Worm (Caenorhabditis elegans) whole organism, late embryonic: ENCODE results near the gene C40H1.9.
A peak's percentile ranks its signal among the peaks of the same experiment; 100 is the strongest.

Experiments used
- K09A11.1 ChIP-seq: sonication (generic microtip); optimal IDR thresholded peaks from 2 replicates; lab custom pipeline; 2017; ENCODE audit warnings: antibody characterized with exemption, mild to moderate bottlenecking, missing genetic modification characterization, missing compliant biosample characterization; ENCODE audit not compliant: insufficient read depth
- T23F11.4 ChIP-seq: fragments of 200-800 bp; sonication (Bioruptor generic); optimal IDR thresholded peaks from 2 replicates; lab custom pipeline; 2018; ENCODE audit warnings: mild to moderate bottlenecking, missing genetic modification characterization, missing compliant biosample characterization
- Y22D7AL.16 ChIP-seq: sonication (generic microtip); optimal IDR thresholded peaks from 2 replicates; lab custom pipeline; 2016; ENCODE audit warnings: missing genetic modification characterization, missing compliant biosample characterization
- ahr-1 ChIP-seq: sonication (generic microtip); optimal IDR thresholded peaks from 2 replicates; lab custom pipeline; 2016; ENCODE audit warnings: missing genetic modification characterization, missing compliant biosample characterization
- ceh-18 ChIP-seq: sonication (generic microtip); optimal IDR thresholded peaks from 2 replicates; lab custom pipeline; 2016; ENCODE audit warnings: missing genetic modification characterization, missing compliant biosample characterization
- ceh-2 ChIP-seq: sonication (generic microtip); optimal IDR thresholded peaks from 2 replicates; lab custom pipeline; 2016; ENCODE audit warnings: missing genotype, missing genetic modification characterization, missing compliant biosample characterization
- ceh-24 ChIP-seq: sonication (generic microtip); optimal IDR thresholded peaks from 2 replicates; lab custom pipeline; 2016; ENCODE audit warnings: mild to moderate bottlenecking, missing genetic modification characterization, missing compliant biosample characterization
- ceh-30 ChIP-seq: fragments of 150-350 bp; optimal IDR thresholded peaks from 2 replicates; lab custom pipeline; 2014; ENCODE audit warnings: missing biosample characterization, missing genetic modification characterization
- ceh-31 ChIP-seq: sonication (generic microtip); optimal IDR thresholded peaks from 2 replicates; lab custom pipeline; 2016; ENCODE audit warnings: missing genetic modification characterization, missing compliant biosample characterization
- ceh-48 ChIP-seq: sonication (generic microtip); optimal IDR thresholded peaks from 2 replicates; lab custom pipeline; 2016; ENCODE audit warnings: missing genetic modification characterization, inconsistent platforms, missing compliant biosample characterization
- ceh-6 ChIP-seq: fragments of 200-800 bp; sonication (Bioruptor generic); optimal IDR thresholded peaks from 2 replicates; lab custom pipeline; 2018; ENCODE audit warnings: mild to moderate bottlenecking, missing genetic modification characterization, missing compliant biosample characterization
- che-1 ChIP-seq: sonication (generic microtip); optimal IDR thresholded peaks from 2 replicates; lab custom pipeline; 2016; ENCODE audit warnings: mild to moderate bottlenecking, missing genetic modification characterization, missing compliant biosample characterization
- dve-1 ChIP-seq: sonication (generic microtip); optimal IDR thresholded peaks from 2 replicates; lab custom pipeline; 2017; ENCODE audit warnings: antibody characterized with exemption, mild to moderate bottlenecking, missing genetic modification characterization, missing compliant biosample characterization
- eyg-1 ChIP-seq: sonication (generic microtip); optimal IDR thresholded peaks from 2 replicates; lab custom pipeline; 2016; ENCODE audit warnings: missing genotype, missing genetic modification characterization, missing compliant biosample characterization
- fkh-10 ChIP-seq: fragments of 150-350 bp; optimal IDR thresholded peaks from 2 replicates; lab custom pipeline; 2014; ENCODE audit warnings: missing biosample characterization, missing genetic modification reagents, missing genetic modification characterization
- hlh-30 ChIP-seq: sonication (generic microtip); optimal IDR thresholded peaks from 2 replicates; lab custom pipeline; 2017; ENCODE audit warnings: antibody characterized with exemption, missing genetic modification characterization, missing compliant biosample characterization; ENCODE audit not compliant: insufficient read depth
- hlh-8 ChIP-seq: sonication (generic microtip); optimal IDR thresholded peaks from 2 replicates; lab custom pipeline; 2016; ENCODE audit warnings: missing genotype, missing genetic modification characterization, missing compliant biosample characterization
- lim-6 ChIP-seq: sonication (generic microtip); optimal IDR thresholded peaks from 2 replicates; lab custom pipeline; 2016; ENCODE audit warnings: missing genetic modification characterization, missing compliant biosample characterization
- lin-11 ChIP-seq: fragments of 200-800 bp; sonication (Bioruptor generic); optimal IDR thresholded peaks from 2 replicates; lab custom pipeline; 2018; ENCODE audit warnings: mild to moderate bottlenecking, missing genetic modification characterization, missing compliant biosample characterization
- madf-2 ChIP-seq: sonication (generic microtip); optimal IDR thresholded peaks from 2 replicates; lab custom pipeline; 2017; ENCODE audit warnings: missing genetic modification characterization, missing compliant biosample characterization
- mec-3 ChIP-seq: sonication (generic microtip); optimal IDR thresholded peaks from 2 replicates; lab custom pipeline; 2016; ENCODE audit warnings: borderline replicate concordance, missing genetic modification characterization, missing compliant biosample characterization
- nhr-232 ChIP-seq: sonication (generic microtip); optimal IDR thresholded peaks from 2 replicates; lab custom pipeline; 2016; ENCODE audit warnings: missing genetic modification characterization, missing compliant biosample characterization
- npax-4 ChIP-seq: sonication (generic microtip); optimal IDR thresholded peaks from 2 replicates; lab custom pipeline; 2016; ENCODE audit warnings: missing genetic modification characterization, missing compliant biosample characterization
- odd-2 ChIP-seq: sonication (generic microtip); optimal IDR thresholded peaks from 2 replicates; lab custom pipeline; 2017; ENCODE audit warnings: antibody characterized with exemption, mild to moderate bottlenecking, missing genetic modification characterization, missing compliant biosample characterization
- sox-2 ChIP-seq: fragments of 200-800 bp; sonication (Bioruptor generic); IDR thresholded peaks from 2 replicates; pipeline ENCODE4 v1.3.6; 2022; ENCODE audit warnings: missing genetic modification reagents, missing genetic modification characterization, missing compliant biosample characterization
- sox-4 ChIP-seq: sonication (generic microtip); optimal IDR thresholded peaks from 2 replicates; lab custom pipeline; 2017; ENCODE audit warnings: mild to moderate bottlenecking, missing genetic modification characterization, inconsistent platforms, missing compliant biosample characterization
- unc-3 ChIP-seq, 2 experiments: fragments of 200-800 bp in 1 of 2; sonication (Bioruptor generic) in 1 of 2; sonication (generic microtip) in 1 of 2; conservative IDR thresholded peaks in 1 of 2; optimal IDR thresholded peaks in 1 of 2; 2 replicates each; pipeline versions ENCODE4 v1.3.6 to Lab custom; 2016 to 2022; ENCODE audit warnings: missing compliant biosample characterization in 2 of 2, missing genetic modification characterization in 2 of 2, missing genetic modification reagents in 1 of 2
- unc-42 ChIP-seq: sonication (generic microtip); optimal IDR thresholded peaks from 2 replicates; lab custom pipeline; 2016; ENCODE audit warnings: missing genotype, missing genetic modification characterization, missing compliant biosample characterization
- unc-55 ChIP-seq: sonication (generic microtip); optimal IDR thresholded peaks from 2 replicates; lab custom pipeline; 2017; ENCODE audit warnings: missing biosample characterization, missing genetic modification reagents, missing genetic modification characterization
- unc-86 ChIP-seq: sonication (generic microtip); optimal IDR thresholded peaks from 2 replicates; lab custom pipeline; 2016; ENCODE audit warnings: missing genetic modification characterization, missing compliant biosample characterization
- ztf-16 ChIP-seq: sonication (generic microtip); optimal IDR thresholded peaks from 2 replicates; lab custom pipeline; 2017; ENCODE audit warnings: missing genetic modification characterization, missing compliant biosample characterization

Gene C40H1.9

DNA sequence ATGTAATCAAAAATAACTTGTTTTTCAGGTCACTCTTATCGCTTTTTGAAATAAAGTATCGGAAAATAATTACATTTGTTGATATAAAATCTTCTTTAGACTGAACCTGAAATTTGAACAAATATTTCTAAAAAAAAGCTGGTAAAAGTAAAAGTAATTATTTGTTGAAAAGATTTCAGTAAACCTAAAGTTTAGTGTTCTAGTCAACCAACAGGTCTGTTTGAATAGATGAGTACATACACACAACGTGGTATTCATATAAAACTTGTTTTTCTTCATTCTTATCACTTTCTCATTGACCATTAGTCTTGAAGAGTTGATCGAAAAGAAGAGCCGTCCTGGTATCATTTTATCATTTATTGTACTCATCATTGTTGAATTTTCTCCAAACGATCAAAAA, at the start of gene C40H1.9:
TSS of gene C40H1.9 (plus strand) at position 301 of the 400 bp plus-strand sequence.
- TF ChIP-seq lim-6 (tag; lab: Kevin White, UChicago) (no peak), K09A11.1 (tag; lab: Kevin White, UChicago) (no peak), ceh-18 (tag; lab: Kevin White, UChicago) (no peak)

DNA sequence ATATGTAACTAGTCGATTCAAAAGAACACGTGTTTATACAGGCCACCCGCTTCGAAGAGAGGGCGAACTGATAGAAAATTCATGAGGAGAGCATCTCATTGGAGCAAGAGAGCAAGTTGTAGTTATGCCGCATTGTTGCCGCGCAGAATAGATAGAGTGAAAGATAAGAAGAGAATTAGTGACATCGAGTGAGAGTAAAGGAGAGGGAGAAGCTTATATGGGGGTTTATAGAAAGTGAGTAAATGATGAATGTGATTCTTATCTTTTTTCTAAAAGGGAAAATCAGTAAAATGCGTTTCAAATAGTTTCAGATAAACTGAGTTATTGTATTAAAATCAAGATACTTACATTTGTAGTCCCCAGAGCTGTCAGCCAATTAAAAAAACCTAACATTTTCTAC, 49.6 kb upstream of the C40H1.9 start:
- TF ChIP-seq Y22D7AL.16 (tag; lab: Kevin White, UChicago) = no peak

DNA sequence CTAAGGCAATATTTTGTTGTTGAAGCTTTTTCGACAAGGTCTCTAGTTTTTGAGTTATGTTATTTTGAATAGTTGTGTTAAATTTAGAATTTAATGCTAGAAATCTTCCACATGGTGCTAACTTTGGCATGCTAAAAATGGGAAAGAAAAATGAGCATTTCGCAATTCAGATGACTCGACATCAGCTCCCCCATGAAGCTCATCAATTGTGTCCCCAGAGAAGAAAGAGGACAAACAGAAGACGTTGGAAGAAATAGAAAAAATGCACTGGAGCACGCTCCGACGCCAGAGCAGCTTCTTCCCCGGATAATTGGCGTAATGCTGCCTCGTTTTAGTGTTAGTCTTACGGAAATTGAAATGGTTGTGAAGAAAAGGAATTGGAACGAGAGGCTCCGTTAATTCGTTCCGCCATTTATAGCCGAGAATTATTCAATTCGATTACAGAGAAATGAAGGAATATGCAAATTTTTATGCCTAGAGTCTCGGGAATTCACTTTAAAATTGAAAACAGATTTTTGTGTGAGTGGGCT, 48.3 kb upstream of the C40H1.9 start:
- TF ChIP-seq che-1 (tag; lab: Kevin White, UChicago) = no peak
- no peak for TF ChIP-seq T23F11.4 (GFP tag; lab: Kevin White, UChicago)
- no peak for TF ChIP-seq eyg-1 (tag; lab: Kevin White, UChicago)
- TF ChIP-seq madf-2 = no peak
- peak; percentile 66 for TF ChIP-seq unc-42 (tag; lab: Kevin White, UChicago)

DNA sequence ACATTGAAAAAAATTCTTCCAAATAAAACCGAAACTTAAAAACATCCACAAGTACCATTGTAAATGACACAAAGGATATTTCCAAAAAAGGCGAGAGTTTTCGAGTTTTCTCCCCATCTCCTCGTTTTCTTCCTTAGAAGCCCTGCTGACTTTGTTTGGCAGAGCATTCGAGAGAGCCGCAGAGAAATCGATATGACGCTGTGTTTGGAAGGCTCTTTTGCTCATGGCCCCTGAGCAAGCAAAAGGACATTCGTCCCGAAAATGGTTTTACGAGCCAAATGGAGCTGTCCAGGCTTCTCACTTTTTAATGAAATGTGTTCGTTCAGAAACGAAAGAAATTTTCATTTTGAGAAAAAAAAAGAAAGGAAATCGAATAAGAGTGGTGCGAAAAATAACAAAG, 47.6 kb upstream of the C40H1.9 start:
- TF ChIP-seq ceh-24 (tag; lab: Kevin White, UChicago) = no peak
- peak; percentile 87 for TF ChIP-seq ceh-48 (tag; lab: Kevin White, UChicago)
- no peak for TF ChIP-seq odd-2 (tag; lab: Kevin White, UChicago)

DNA sequence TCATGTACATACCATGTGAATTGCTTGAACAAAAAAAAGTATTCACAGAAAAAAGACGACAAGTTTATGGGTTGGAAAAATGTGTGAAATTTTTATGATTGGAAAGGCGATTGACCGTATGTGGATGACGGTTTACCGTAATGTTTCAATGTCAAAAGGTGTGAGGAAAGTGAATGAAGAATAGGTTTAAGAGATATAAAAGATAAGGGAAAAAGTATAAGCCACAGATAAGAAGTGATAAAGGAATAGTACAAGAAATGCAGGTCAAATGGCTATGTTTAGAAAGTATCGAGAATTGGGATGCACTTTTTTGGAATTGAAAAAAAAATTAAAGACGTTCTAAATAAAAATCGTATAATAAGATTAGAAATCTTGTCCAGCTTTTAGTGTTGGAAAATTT, 41.9 kb upstream of the C40H1.9 start:
- no peak for TF ChIP-seq ahr-1 (tag; lab: Kevin White, UChicago)
- TF ChIP-seq sox-2 (GFP tag; lab: Robert Waterston, UW) = no peak
- no peak for TF ChIP-seq nhr-232 (tag; lab: Kevin White, UChicago)
- no peak for TF ChIP-seq ceh-48 (tag; lab: Kevin White, UChicago)
- no peak for TF ChIP-seq npax-4 (tag; lab: Kevin White, UChicago)
- no peak for TF ChIP-seq ceh-30
- no peak for TF ChIP-seq sox-4 (tag; lab: Kevin White, UChicago)
- no peak for TF ChIP-seq ceh-2 (tag; lab: Kevin White, UChicago)
- TF ChIP-seq hlh-30 (tag; lab: Kevin White, UChicago) = no peak

DNA sequence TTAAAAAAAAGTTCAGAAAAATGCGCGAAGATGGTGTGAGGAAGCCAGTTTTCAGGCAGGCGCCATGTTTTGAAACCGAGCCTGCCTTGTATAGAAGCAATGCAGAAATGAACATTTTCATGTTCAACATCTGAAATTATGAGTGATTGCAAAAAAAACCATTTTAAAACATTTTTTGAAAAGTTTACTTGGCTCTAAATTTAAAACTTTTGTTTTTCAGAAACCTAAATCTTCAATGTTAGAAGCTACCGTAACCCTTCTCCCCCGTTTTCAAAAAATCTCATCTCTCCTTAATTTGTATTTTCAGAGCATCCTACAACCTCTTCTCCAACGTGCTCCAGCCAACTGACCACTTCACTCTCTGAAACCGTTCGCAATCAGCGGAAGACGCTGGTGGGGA, 38.3 kb upstream of the C40H1.9 start, which contains the start of gene fozi-1:
TSS of gene fozi-1 (plus strand) at position 301 of the 400 bp plus-strand sequence.
- TF ChIP-seq ceh-6 (no peak), unc-86 (tag; lab: Kevin White, UChicago) (no peak), nhr-232 (tag; lab: Kevin White, UChicago) (no peak), dve-1 (tag; lab: Kevin White, UChicago) (no peak), ceh-31 (tag; lab: Kevin White, UChicago) (no peak)

DNA sequence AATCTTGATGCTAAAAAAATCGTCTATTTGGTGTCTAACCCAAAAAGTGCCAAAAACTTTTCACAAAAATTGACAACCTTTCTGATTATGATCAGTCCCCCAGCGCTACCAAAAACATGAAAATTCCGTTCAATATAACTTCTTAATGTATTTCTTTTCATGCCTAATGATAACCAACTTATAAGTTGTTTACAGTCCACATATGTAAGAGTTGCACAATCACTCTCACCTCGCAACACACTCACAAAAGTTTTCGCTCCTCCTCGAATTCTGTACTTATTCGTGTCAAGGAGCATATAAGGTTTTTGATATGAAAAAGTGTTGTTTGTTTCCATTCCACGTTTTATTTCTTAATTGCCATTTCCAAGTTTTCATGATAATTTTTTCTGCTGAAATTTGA, 31.2 kb upstream of the C40H1.9 start:
- TF ChIP-seq madf-2 (no peak), sox-4 (tag; lab: Kevin White, UChicago) (no peak), hlh-8 (tag; lab: Kevin White, UChicago) (no peak), Y22D7AL.16 (tag; lab: Kevin White, UChicago) (no peak), unc-42 (tag; lab: Kevin White, UChicago) (no peak), unc-3 (GFP tag; conservative IDR thresholded peaks at IDR 0.05; lab: Robert Waterston, UW) (no peak), unc-3 (tag; optimal IDR thresholded peaks at IDR 0.05; lab: Kevin White, UChicago) (no peak), unc-55 (GFP tag; lab: Kevin White, UChicago) (no peak), ztf-16 (tag; lab: Kevin White, UChicago) (no peak), fkh-10 (GFP tag; lab: Kevin White, UChicago) (no peak), hlh-30 (tag; lab: Kevin White, UChicago) (no peak), ceh-24 (tag; lab: Kevin White, UChicago) (no peak), mec-3 (tag; lab: Kevin White, UChicago) (no peak), lin-11 (tag; lab: Kevin White, UChicago) (no peak), T23F11.4 (GFP tag; lab: Kevin White, UChicago) (no peak)
- TF ChIP-seq, all 69 proteins: peak for 0
